Worm (Caenorhabditis elegans) whole organism, L4 larva: ENCODE data around the gene lin-29.

Source experiments
- D1046.2 ChIP-seq: fragments of 200-800 bp; sonication (Bioruptor generic); IDR thresholded peaks from 2 replicates; pipeline ENCODE4 v1.3.6; 2022; ENCODE audit warnings: missing genetic modification characterization, missing compliant biosample characterization
- F37D6.2 ChIP-seq: sonication (generic microtip); optimal IDR thresholded peaks from 2 replicates; lab custom pipeline; 2016; ENCODE audit warnings: mild to moderate bottlenecking, missing genetic modification characterization, missing compliant biosample characterization
- F44E2.7 ChIP-seq: fragments of 200-800 bp; sonication (Bioruptor generic); IDR thresholded peaks from 2 replicates; pipeline ENCODE4 v2.1.2; 2022; ENCODE audit warnings: missing genetic modification characterization, missing compliant biosample characterization
- F49E8.2 ChIP-seq: sonication (generic microtip); optimal IDR thresholded peaks from 2 replicates; lab custom pipeline; 2016; ENCODE audit warnings: missing compliant biosample characterization, mild to moderate bottlenecking, missing genetic modification characterization, borderline replicate concordance
- T20F7.1 ChIP-seq: fragments of 200-800 bp; sonication (Bioruptor generic); optimal IDR thresholded peaks from 2 replicates; lab custom pipeline; 2018; ENCODE audit warnings: mild to moderate bottlenecking, missing genetic modification characterization, missing compliant biosample characterization
- Y105C5A.15 ChIP-seq: fragments of 200-800 bp; sonication (Bioruptor generic); IDR thresholded peaks from 2 replicates; pipeline ENCODE4 v1.3.6; 2022; ENCODE audit warnings: missing genetic modification characterization, missing compliant biosample characterization
- Y48G9A.11 ChIP-seq: fragments of 200-800 bp; sonication (Bioruptor generic); IDR thresholded peaks from 2 replicates; pipeline ENCODE4 v1.3.6; 2022; ENCODE audit warnings: missing genetic modification reagents, missing genetic modification characterization, missing compliant biosample characterization
- aha-1 ChIP-seq: fragments of 150-350 bp; peaks from one replicate; lab custom pipeline; 2014; ENCODE audit warnings: missing biosample characterization, missing genetic modification characterization
- ama-1 ChIP-seq: fragments of 150-350 bp; optimal IDR thresholded peaks from 2 replicates; lab custom pipeline; 2014; ENCODE audit warnings: inconsistent platforms, mixed read lengths
- ctbp-1 ChIP-seq: fragments of 200-800 bp; sonication (Bioruptor generic); IDR thresholded peaks from 2 replicates; pipeline ENCODE4 v1.3.6; 2022; ENCODE audit warnings: missing genetic modification reagents, missing genetic modification characterization, missing compliant biosample characterization
- daf-12 ChIP-seq: fragments of 150-350 bp; optimal IDR thresholded peaks from 2 replicates; lab custom pipeline; 2014; ENCODE audit warnings: missing biosample characterization, missing genetic modification reagents, missing genetic modification characterization
- daf-16 ChIP-seq, 3 experiments: sonication (generic microtip); optimal IDR thresholded peaks; 2 replicates each; lab custom pipeline; 2016 to 2017; ENCODE audit warnings: missing genetic modification characterization in 3 of 3, missing genetic modification reagents in 3 of 3, mild to moderate bottlenecking in 2 of 3, missing compliant biosample characterization in 2 of 3, missing biosample characterization in 1 of 3, moderate library complexity in 1 of 3
- daf-8 ChIP-seq: fragments of 200-800 bp; sonication (Bioruptor generic); IDR thresholded peaks from 2 replicates; pipeline ENCODE4 v1.3.6; 2022; ENCODE audit warnings: missing genetic modification characterization, missing compliant biosample characterization
- dmd-8 ChIP-seq: fragments of 200-800 bp; sonication (Bioruptor generic); IDR thresholded peaks from 2 replicates; pipeline ENCODE4 v1.3.6; 2022; ENCODE audit warnings: missing genetic modification characterization, missing compliant biosample characterization
- dve-1 ChIP-seq: sonication (generic microtip); optimal IDR thresholded peaks from 2 replicates; lab custom pipeline; 2017; ENCODE audit warnings: antibody characterized with exemption, mild to moderate bottlenecking, missing genetic modification characterization, missing compliant biosample characterization; ENCODE audit not compliant: insufficient read depth
- fos-1 ChIP-seq: fragments of 150-350 bp; optimal IDR thresholded peaks from 2 replicates; lab custom pipeline; 2014; ENCODE audit warnings: missing biosample characterization, missing genetic modification characterization
- gei-8 ChIP-seq: fragments of 200-800 bp; sonication (Bioruptor generic); optimal IDR thresholded peaks from 2 replicates; lab custom pipeline; 2018; ENCODE audit warnings: mild to moderate bottlenecking, missing genetic modification characterization, missing compliant biosample characterization
- lim-7 ChIP-seq: fragments of 200-800 bp; sonication (Bioruptor generic); IDR thresholded peaks from 2 replicates; pipeline ENCODE4 v1.3.6; 2022; ENCODE audit warnings: missing genetic modification characterization, missing compliant biosample characterization
- lin-1 ChIP-seq: fragments of 200-800 bp; sonication (Bioruptor generic); IDR thresholded peaks from 2 replicates; pipeline ENCODE4 v1.3.6; 2022; ENCODE audit warnings: missing genetic modification reagents, missing genetic modification characterization, missing compliant biosample characterization
- lin-13 ChIP-seq: fragments of 150-350 bp; optimal IDR thresholded peaks from 2 replicates; lab custom pipeline; 2014; ENCODE audit warnings: missing biosample characterization, missing genetic modification reagents, missing genetic modification characterization
- lin-29 ChIP-seq: fragments of 200-800 bp; sonication (Bioruptor generic); IDR thresholded peaks from 2 replicates; pipeline ENCODE4 v1.3.6; 2022; ENCODE audit warnings: missing genetic modification reagents, missing genetic modification characterization, missing compliant biosample characterization
- lin-38 ChIP-seq: fragments of 200-800 bp; sonication (Bioruptor generic); IDR thresholded peaks from 2 replicates; pipeline ENCODE4 v1.3.6; 2022; ENCODE audit warnings: missing genetic modification reagents, missing genetic modification characterization, missing compliant biosample characterization
- lir-3 ChIP-seq: sonication (generic microtip); optimal IDR thresholded peaks from 2 replicates; lab custom pipeline; 2016; ENCODE audit warnings: mild to moderate bottlenecking, missing genetic modification characterization, missing compliant biosample characterization
- lsy-2 ChIP-seq, 2 experiments: fragments of 150-350 bp in 1 of 2; sonication (generic microtip) in 1 of 2; optimal IDR thresholded peaks; 2 replicates each; lab custom pipeline; 2014 to 2017; ENCODE audit warnings: missing biosample characterization in 2 of 2, missing genetic modification characterization in 2 of 2
- madf-5 ChIP-seq, 2 experiments: fragments of 200-800 bp; sonication (Bioruptor generic); IDR thresholded peaks; 2 replicates each; pipeline ENCODE4 v1.3.6; 2022; ENCODE audit warnings: missing compliant biosample characterization in 2 of 2, missing genetic modification characterization in 2 of 2
- mdl-1 ChIP-seq, 2 experiments: fragments of 150-350 bp in 1 of 2; sonication (generic microtip) in 1 of 2; optimal IDR thresholded peaks; 2 replicates each; lab custom pipeline; 2014 to 2017; ENCODE audit warnings: missing biosample characterization in 2 of 2, missing genetic modification characterization in 2 of 2
- mxl-2 ChIP-seq: fragments of 200-800 bp; sonication (Bioruptor generic); conservative IDR thresholded peaks from 2 replicates; pipeline ENCODE4 v1.3.6; 2022; ENCODE audit warnings: missing genetic modification reagents, missing genetic modification characterization, missing compliant biosample characterization
- mxl-3 ChIP-seq: fragments of 200-800 bp; sonication (Bioruptor generic); optimal IDR thresholded peaks from 2 replicates; lab custom pipeline; 2018; ENCODE audit warnings: mild to moderate bottlenecking, missing genetic modification characterization, missing compliant biosample characterization
- nhr-48 ChIP-seq: sonication (generic microtip); optimal IDR thresholded peaks from 2 replicates; lab custom pipeline; 2016; ENCODE audit warnings: mild to moderate bottlenecking, missing genetic modification characterization, missing compliant biosample characterization
- nhr-76 ChIP-seq: fragments of 150-350 bp; optimal IDR thresholded peaks from 2 replicates; lab custom pipeline; 2014; ENCODE audit warnings: missing biosample characterization, missing genetic modification characterization
- nhr-77 ChIP-seq: fragments of 150-350 bp; optimal IDR thresholded peaks from 2 replicates; lab custom pipeline; 2014; ENCODE audit warnings: missing biosample characterization, missing genetic modification characterization
- php-3 ChIP-seq: fragments of 200-800 bp; sonication (Bioruptor generic); IDR thresholded peaks from 2 replicates; pipeline ENCODE4 v1.3.6; 2022; ENCODE audit warnings: missing genetic modification reagents, missing genetic modification characterization, missing compliant biosample characterization
- rbr-2 ChIP-seq: sonication (generic microtip); optimal IDR thresholded peaks from 2 replicates; lab custom pipeline; 2016; ENCODE audit warnings: missing genotype, missing genetic modification characterization, missing compliant biosample characterization
- sdz-12 ChIP-seq: fragments of 200-800 bp; sonication (Bioruptor generic); optimal IDR thresholded peaks from 2 replicates; lab custom pipeline; 2018; ENCODE audit warnings: mild to moderate bottlenecking, missing genetic modification characterization, missing compliant biosample characterization
- snpc-4 ChIP-seq: fragments of 150-350 bp; optimal IDR thresholded peaks from 2 replicates; lab custom pipeline; 2014; ENCODE audit warnings: missing biosample characterization, missing genetic modification characterization
- spr-3 ChIP-seq: fragments of 200-800 bp; sonication (Bioruptor generic); optimal IDR thresholded peaks from 2 replicates; lab custom pipeline; 2018; ENCODE audit warnings: mild to moderate bottlenecking, missing genetic modification characterization, missing compliant biosample characterization
- unc-130 ChIP-seq: sonication (generic microtip); optimal IDR thresholded peaks from 2 replicates; lab custom pipeline; 2016; ENCODE audit warnings: missing genetic modification reagents, missing genetic modification characterization, missing compliant biosample characterization
- vab-7 ChIP-seq: fragments of 200-800 bp; sonication (Bioruptor generic); IDR thresholded peaks from 2 replicates; pipeline ENCODE4 v1.3.6; 2022; ENCODE audit warnings: missing genetic modification reagents, missing genetic modification characterization, missing compliant biosample characterization
- zfp-3 ChIP-seq: fragments of 200-800 bp; sonication (Bioruptor generic); conservative IDR thresholded peaks from 2 replicates; pipeline ENCODE4 v1.3.6; 2022; ENCODE audit warnings: missing genetic modification reagents, missing genetic modification characterization, missing compliant biosample characterization
- zip-11 ChIP-seq: fragments of 200-800 bp; sonication (Bioruptor generic); IDR thresholded peaks from 2 replicates; pipeline ENCODE4 v1.3.6; 2022; ENCODE audit warnings: missing genetic modification characterization, missing compliant biosample characterization

Gene lin-29

ce11 chrII:11967507-11968127 lies 32.5 kb upstream of the lin-29 start, which contains the start of gene W03C9.5 (continued):
- peak; percentile 91 for TF ChIP-seq rbr-2 (tag; lab: Kevin White, UChicago)
- TF ChIP-seq lir-3, result peak; percentile 46
- TF ChIP-seq lim-7 (GFP tag; lab: Robert Waterston, UW), result peak; percentile 70; the same call in 1 of the 2 replicates
- no peak for TF ChIP-seq Y105C5A.15
- peak; percentile 95 for TF ChIP-seq mxl-3 (GFP tag; lab: Kevin White, UChicago)

ce11 chrII:11966602-11967001 lies 31.5 kb upstream of the lin-29 start, which contains the start of gene rab-7:
Gene rab-7 (minus strand): TSS chrII:11966931.
- no peak for TF ChIP-seq rbr-2 (tag; lab: Kevin White, UChicago)
- no peak for TF ChIP-seq vab-7 (GFP tag; lab: Robert Waterston, UW)
- no peak for TF ChIP-seq sdz-12 (GFP tag; lab: Kevin White, UChicago)
- TF ChIP-seq gei-8 (GFP tag; lab: Kevin White, UChicago), result no peak
- TF ChIP-seq lin-1 (GFP tag; lab: Robert Waterston, UW), result no peak
- peak; percentile 86 for TF ChIP-seq ama-1 (lab: Kevin White, UChicago)
- TF ChIP-seq lin-38 (GFP tag; lab: Robert Waterston, UW), result peak; percentile 63
- TF ChIP-seq snpc-4 (tag; lab: Kevin White, UChicago), result no peak
- peak; percentile 44; the same call in 1 of the 2 replicates for TF ChIP-seq Y48G9A.11 (GFP tag; lab: Robert Waterston, UW)
- TF ChIP-seq T20F7.1 (GFP tag; lab: Kevin White, UChicago), result no peak
- no peak for TF ChIP-seq php-3 (GFP tag; lab: Robert Waterston, UW)
- TF ChIP-seq daf-8, result no peak
- no peak for TF ChIP-seq fos-1 (tag; lab: Kevin White, UChicago)
- no peak for TF ChIP-seq daf-16 (GFP tag; optimal IDR thresholded peaks at IDR 0.05; lab: Kevin White, UChicago)
- peak; percentile 41 for TF ChIP-seq daf-16 (tag; optimal IDR thresholded peaks at IDR 0.05; lab: Kevin White, UChicago)
- TF ChIP-seq spr-3, result no peak
- no peak for TF ChIP-seq lim-7 (GFP tag; lab: Robert Waterston, UW)
- no peak for TF ChIP-seq lin-29 (GFP tag; lab: Robert Waterston, UW)
- no peak for TF ChIP-seq F44E2.7 (GFP tag; lab: Robert Waterston, UW)
- peak; percentile 24 for TF ChIP-seq lin-13
- TF ChIP-seq ctbp-1 (GFP tag; lab: Robert Waterston, UW), result 0 out of 2 replicates have a peak, but pooled peaks have one; percentile 28
- 0 out of 2 replicates have a peak, but pooled peaks have one; percentile 6 for TF ChIP-seq D1046.2 (GFP tag; lab: Robert Waterston, UW)
- TF ChIP-seq zip-11 (GFP tag; lab: Robert Waterston, UW), result no peak
- 0 out of 2 replicates have a peak, but pooled peaks have one; percentile 46 for TF ChIP-seq zfp-3
- TF ChIP-seq mdl-1 (tag; optimal IDR thresholded peaks at IDR 0.05; lab: Kevin White, UChicago), result no peak
- no peak for TF ChIP-seq F49E8.2 (tag; lab: Kevin White, UChicago)
- no peak for TF ChIP-seq nhr-76 (tag; lab: Kevin White, UChicago)
- peak; percentile 8 for TF ChIP-seq nhr-77 (tag; lab: Kevin White, UChicago)
- no peak for TF ChIP-seq unc-130 (GFP tag; lab: Kevin White, UChicago)
- no peak for TF ChIP-seq madf-5 (GFP tag; IDR thresholded peaks at IDR 0.05; lab: Robert Waterston, UW)
- TF ChIP-seq lsy-2 (tag; optimal IDR thresholded peaks at IDR 0.05; lab: Kevin White, UChicago), result peak in 1 of 2 experiments; percentile 39
- peak; percentile 58 for TF ChIP-seq dve-1 (tag; lab: Kevin White, UChicago)
- TF ChIP-seq aha-1 (tag; lab: Kevin White, UChicago), result peak; percentile 95
- TF ChIP-seq mxl-2 (GFP tag; lab: Robert Waterston, UW), result no peak
- TF ChIP-seq F37D6.2 (tag; lab: Kevin White, UChicago), result no peak
- TF ChIP-seq daf-12, result no peak
- TF ChIP-seq nhr-48, result no peak
- no peak for TF ChIP-seq dmd-8 (GFP tag; lab: Robert Waterston, UW)
